Fruit fly (Drosophila melanogaster): ENCODE results near the gene CG11555.
A peak's percentile ranks its signal among the peaks of the same experiment; 100 is the strongest.

The CG11555 gene

DNA sequence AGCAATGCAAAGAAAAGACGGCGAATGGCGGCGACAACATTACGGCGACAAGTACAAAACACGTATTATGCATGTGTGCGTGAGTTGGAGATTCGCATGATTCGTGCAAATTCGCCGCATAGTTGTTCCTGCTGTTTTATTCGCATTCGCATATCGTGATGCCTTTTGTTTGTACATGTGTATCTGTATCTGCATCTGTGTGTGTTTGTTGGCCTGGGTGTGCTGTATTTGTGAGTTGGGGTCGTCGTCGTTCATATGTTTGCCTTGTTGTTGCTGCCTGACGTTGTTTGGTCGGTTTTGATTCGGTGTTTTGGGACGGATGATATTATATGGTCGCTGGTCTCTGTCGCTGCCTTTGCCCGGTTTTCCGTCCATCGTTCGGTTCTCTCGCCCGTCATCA, 26.2 kb upstream of the CG11555 start (continued):
- TF ChIP-seq knrl (GFP tag; IDR thresholded peaks at IDR 0.05; ENCODE audit: partially characterized antibody) (no peak), kay (GFP tag; optimal IDR thresholded peaks at IDR 0.05) (no peak), org-1 (GFP tag; optimal IDR thresholded peaks at IDR 0.05) (no peak), hb (GFP tag; IDR thresholded peaks at IDR 0.05; ENCODE audit: partially characterized antibody) (no peak), CG7786 (GFP tag; optimal IDR thresholded peaks at IDR 0.05) (no peak), CG15011 (GFP tag; optimal IDR thresholded peaks at IDR 0.05) (no peak), sob (GFP tag; IDR thresholded peaks at IDR 0.05) (no peak), rib (GFP tag; IDR thresholded peaks at IDR 0.05) (peak; percentile 61; the same call in 1 of the 2 replicates), fd3F (GFP tag; optimal IDR thresholded peaks at IDR 0.05) (no peak), Bdp1 (GFP tag; optimal IDR thresholded peaks at IDR 0.05) (no peak), H15 (GFP tag; IDR thresholded peaks at IDR 0.05) (no peak), hbn (GFP tag; IDR thresholded peaks at IDR 0.05; ENCODE audit: partially characterized antibody) (peak; percentile 16; the same call in 1 of the 2 replicates), ham (GFP tag; IDR thresholded peaks at IDR 0.05) (no peak), HLHmδ (GFP tag; optimal IDR thresholded peaks at IDR 0.05) (no peak)

DNA sequence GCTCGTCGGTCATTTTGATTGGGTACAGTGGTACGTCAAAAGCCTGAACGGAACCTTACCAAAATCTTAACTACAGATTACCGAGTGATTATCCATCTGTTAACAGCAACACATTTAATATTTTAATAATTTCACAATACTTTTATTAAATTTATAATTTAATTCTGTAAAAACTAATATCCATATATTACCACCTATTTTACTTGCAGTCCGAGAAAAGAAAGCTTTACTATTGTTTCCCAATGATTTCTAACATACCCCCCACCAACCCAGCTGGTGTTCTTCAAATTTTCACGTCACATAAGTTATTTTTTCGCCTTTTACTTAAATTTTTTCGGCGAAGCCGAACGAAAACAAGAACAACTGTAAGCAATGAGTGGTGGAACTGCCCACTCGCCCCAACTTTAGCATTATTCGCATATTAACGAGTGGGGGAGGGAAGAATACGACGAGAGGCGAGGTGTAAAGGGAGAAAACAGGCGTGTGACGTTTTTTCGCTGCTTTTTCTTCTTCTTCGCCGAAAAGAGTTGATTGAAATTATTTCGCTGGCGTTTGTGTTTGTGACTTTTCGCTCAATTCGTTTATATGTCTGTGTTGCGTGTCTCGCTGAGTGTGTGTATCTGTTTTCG, 25.7 kb upstream of the CG11555 start:
- TF ChIP-seq Xbp1 (GFP tag; optimal IDR thresholded peaks at IDR 0.05) (peak; percentile 48), lbe (GFP tag; optimal IDR thresholded peaks at IDR 0.05) (no peak), CG10147 (GFP tag; optimal IDR thresholded peaks at IDR 0.05) (peak; percentile 44), sc (optimal IDR thresholded peaks at IDR 0.05) (no peak), sc (GFP tag; optimal IDR thresholded peaks at IDR 0.05) (peak; percentile 0), CG10274 (GFP tag; optimal IDR thresholded peaks at IDR 0.05) (peak; percentile 32), CG18599 (GFP tag; optimal IDR thresholded peaks at IDR 0.05) (peak; percentile 89), cato (GFP tag; optimal IDR thresholded peaks at IDR 0.05; ENCODE audit: borderline replicate concordance) (peak; percentile 7), nau (GFP tag; optimal IDR thresholded peaks at IDR 0.05) (peak; percentile 31), chinmo (GFP tag; IDR thresholded peaks at IDR 0.05; ENCODE audit: partially characterized antibody) (peak; percentile 91; the same call in 3 of the 4 replicates), lab (GFP tag; optimal IDR thresholded peaks at IDR 0.05) (peak; percentile 87), CG7928 (GFP tag; optimal IDR thresholded peaks at IDR 0.05) (peak; percentile 53), CG1602 (GFP tag; optimal IDR thresholded peaks at IDR 0.05) (peak; percentile 7), Ssrp (tag; optimal IDR thresholded peaks at IDR 0.05) (peak; percentile 24), CG8924 (tag; optimal IDR thresholded peaks at IDR 0.05) (peak; percentile 53), YL-1 (GFP tag; optimal IDR thresholded peaks at IDR 0.05) (no peak), cwo (GFP tag; optimal IDR thresholded peaks at IDR 0.05) (peak; percentile 85), sens-2 (GFP tag; IDR thresholded peaks at IDR 0.05) (no peak), CG18619 (GFP tag; optimal IDR thresholded peaks at IDR 0.05) (peak; percentile 73), CG4617 (GFP tag; optimal IDR thresholded peaks at IDR 0.05; ENCODE audit: borderline replicate concordance) (no peak), ems (GFP tag; optimal IDR thresholded peaks at IDR 0.05) (no peak), CG10366 (GFP tag; IDR thresholded peaks at IDR 0.05) (peak; percentile 26; the same call in 1 of the 2 replicates), CG10654 (GFP tag; optimal IDR thresholded peaks at IDR 0.05) (peak; percentile 22), CG9932 (GFP tag; IDR thresholded peaks at IDR 0.05) (peak; percentile 72), CG9437 (GFP tag; optimal IDR thresholded peaks at IDR 0.05) (peak; percentile 43), NC2α (GFP tag; optimal IDR thresholded peaks at IDR 0.05) (no peak), danr (GFP tag; IDR thresholded peaks at IDR 0.05) (no peak), HLH3B (GFP tag; IDR thresholded peaks at IDR 0.05) (no peak), CG10959 (GFP tag; IDR thresholded peaks at IDR 0.05) (no peak), ken (GFP tag; IDR thresholded peaks at IDR 0.05) (no peak), CG2712 (tag; optimal IDR thresholded peaks at IDR 0.05) (peak; percentile 54), tin (GFP tag; optimal IDR thresholded peaks at IDR 0.05) (peak; percentile 36), Side (GFP tag; optimal IDR thresholded peaks at IDR 0.05) (no peak), Sox100B (GFP tag; optimal IDR thresholded peaks at IDR 0.05) (peak; percentile 50), Vsx1 (GFP tag; optimal IDR thresholded peaks at IDR 0.05) (peak; percentile 14)
